Worm (Caenorhabditis elegans) whole organism, L2 larva: Measurements from ENCODE around the gene hrpu-1.
A peak's percentile ranks its signal among the peaks of the same experiment; 100 is the strongest.

Experiments used
- C34F6.9 ChIP-seq: fragments of 150-350 bp; optimal IDR thresholded peaks from 2 replicates; lab custom pipeline; 2014; ENCODE audit warnings: missing biosample characterization, missing genetic modification characterization
- F13H6.1 ChIP-seq: sonication (generic microtip); optimal IDR thresholded peaks from 2 replicates; lab custom pipeline; 2016; ENCODE audit warnings: missing genetic modification characterization, missing compliant biosample characterization
- R02D3.7 ChIP-seq: fragments of 150-350 bp; optimal IDR thresholded peaks from 2 replicates; lab custom pipeline; 2014; ENCODE audit warnings: missing biosample characterization, missing genetic modification characterization
- Y55F3AM.14 ChIP-seq: fragments of 200-800 bp; sonication (Bioruptor generic); optimal IDR thresholded peaks from 2 replicates; lab custom pipeline; 2018; ENCODE audit warnings: mild to moderate bottlenecking, missing genetic modification characterization, missing compliant biosample characterization
- ZK546.5 ChIP-seq: sonication (generic microtip); optimal IDR thresholded peaks from 2 replicates; lab custom pipeline; 2017; ENCODE audit warnings: missing biosample characterization, missing genetic modification characterization
- alr-1 ChIP-seq: fragments of 150-350 bp; optimal IDR thresholded peaks from 2 replicates; lab custom pipeline; 2014; ENCODE audit warnings: missing biosample characterization, missing genetic modification characterization
- aly-2 ChIP-seq: fragments of 150-350 bp; optimal IDR thresholded peaks from 2 replicates; lab custom pipeline; 2014; ENCODE audit warnings: missing biosample characterization, missing genetic modification characterization
- ama-1 ChIP-seq: fragments of 150-350 bp; optimal IDR thresholded peaks from 2 replicates; lab custom pipeline; 2018; ENCODE audit warnings: inconsistent platforms
- ceh-16 ChIP-seq: fragments of 150-350 bp; optimal IDR thresholded peaks from 2 replicates; lab custom pipeline; 2014; ENCODE audit warnings: missing biosample characterization, missing genetic modification characterization
- ceh-82 ChIP-seq: fragments of 150-350 bp; optimal IDR thresholded peaks from 2 replicates; lab custom pipeline; 2014; ENCODE audit warnings: missing biosample characterization, missing genetic modification characterization
- egl-27 ChIP-seq: sonication (generic microtip); optimal IDR thresholded peaks from 3 replicates; lab custom pipeline; 2017; ENCODE audit warnings: missing biosample characterization, missing genetic modification reagents, missing genetic modification characterization
- elt-1 ChIP-seq: fragments of 150-350 bp; optimal IDR thresholded peaks from 2 replicates; lab custom pipeline; 2014; ENCODE audit warnings: missing biosample characterization, missing genetic modification characterization
- elt-3 ChIP-seq: sonication (generic microtip); optimal IDR thresholded peaks from 2 replicates; lab custom pipeline; 2017; ENCODE audit warnings: missing biosample characterization, missing genetic modification characterization
- gmeb-1 ChIP-seq: fragments of 150-350 bp; optimal IDR thresholded peaks from 2 replicates; lab custom pipeline; 2014; ENCODE audit warnings: missing biosample characterization, missing genetic modification characterization
- lin-11 ChIP-seq: fragments of 150-350 bp; sonication (generic microtip); optimal IDR thresholded peaks from 2 replicates; lab custom pipeline; 2014; ENCODE audit warnings: missing biosample characterization, missing genetic modification characterization, inconsistent platforms, mixed read lengths
- lin-13 ChIP-seq: fragments of 150-350 bp; optimal IDR thresholded peaks from 2 replicates; lab custom pipeline; 2014; ENCODE audit warnings: missing biosample characterization, missing genetic modification reagents, missing genetic modification characterization
- lin-39 ChIP-seq: fragments of 150-350 bp; optimal IDR thresholded peaks from 2 replicates; lab custom pipeline; 2014; ENCODE audit warnings: missing biosample characterization, missing genetic modification reagents, missing genetic modification characterization
- lsy-2 ChIP-seq, 2 experiments: fragments of 150-350 bp in 1 of 2; sonication (generic microtip) in 1 of 2; optimal IDR thresholded peaks; 2 replicates each; lab custom pipeline; 2014 to 2017; ENCODE audit warnings: missing biosample characterization in 2 of 2, missing genetic modification characterization in 2 of 2
- mab-5 ChIP-seq: fragments of 150-350 bp; optimal IDR thresholded peaks from 2 replicates; lab custom pipeline; 2014; ENCODE audit warnings: missing biosample characterization, missing genetic modification characterization
- mbf-1 ChIP-seq: sonication (generic microtip); optimal IDR thresholded peaks from 2 replicates; lab custom pipeline; 2017; ENCODE audit warnings: missing biosample characterization, missing genetic modification characterization
- nhr-10 ChIP-seq: sonication (generic microtip); optimal IDR thresholded peaks from 2 replicates; lab custom pipeline; 2017; ENCODE audit warnings: missing biosample characterization, missing genetic modification characterization
- nhr-12 ChIP-seq: fragments of 150-350 bp; optimal IDR thresholded peaks from 2 replicates; lab custom pipeline; 2014; ENCODE audit warnings: missing biosample characterization, missing genetic modification characterization
- nhr-129 ChIP-seq: fragments of 150-350 bp; optimal IDR thresholded peaks from 2 replicates; lab custom pipeline; 2014; ENCODE audit warnings: missing biosample characterization, missing genetic modification characterization
- nhr-23 ChIP-seq: fragments of 150-350 bp; optimal IDR thresholded peaks from 2 replicates; lab custom pipeline; 2014; ENCODE audit warnings: missing biosample characterization, missing genetic modification reagents, missing genetic modification characterization
- nhr-237 ChIP-seq: fragments of 150-350 bp; optimal IDR thresholded peaks from 2 replicates; lab custom pipeline; 2014; ENCODE audit warnings: missing biosample characterization, missing genetic modification characterization
- nhr-25 ChIP-seq: fragments of 150-350 bp; sonication (generic microtip); optimal IDR thresholded peaks from 3 replicates; lab custom pipeline; 2014; ENCODE audit warnings: missing biosample characterization, missing genetic modification characterization
- nhr-6 ChIP-seq: fragments of 150-350 bp; optimal IDR thresholded peaks from 2 replicates; lab custom pipeline; 2014; ENCODE audit warnings: missing biosample characterization, missing genetic modification characterization
- nhr-77 ChIP-seq: fragments of 150-350 bp; optimal IDR thresholded peaks from 2 replicates; lab custom pipeline; 2014; ENCODE audit warnings: missing biosample characterization, missing genetic modification characterization
- peb-1 ChIP-seq: fragments of 150-350 bp; optimal IDR thresholded peaks from 2 replicates; lab custom pipeline; 2014; ENCODE audit warnings: missing biosample characterization, missing genetic modification characterization
- sem-4 ChIP-seq: fragments of 150-350 bp; optimal IDR thresholded peaks from 2 replicates; lab custom pipeline; 2014; ENCODE audit warnings: missing biosample characterization, missing genetic modification reagents, missing genetic modification characterization
- skn-1 ChIP-seq: sonication (generic microtip); optimal IDR thresholded peaks from 2 replicates; lab custom pipeline; 2017; ENCODE audit warnings: missing biosample characterization, missing genetic modification characterization
- sma-3 ChIP-seq: sonication (generic microtip); optimal IDR thresholded peaks from 2 replicates; lab custom pipeline; 2016; ENCODE audit warnings: missing genetic modification reagents, missing genetic modification characterization, missing compliant biosample characterization
- sma-9 ChIP-seq, 2 experiments: fragments of 150-350 bp in 1 of 2; sonication (generic microtip) in 1 of 2; optimal IDR thresholded peaks; 2 replicates each; lab custom pipeline; 2014 to 2016; ENCODE audit warnings: missing genetic modification characterization in 2 of 2, mild to moderate bottlenecking in 1 of 2, missing biosample characterization in 1 of 2, missing compliant biosample characterization in 1 of 2, missing genetic modification reagents in 1 of 2, moderate library complexity in 1 of 2
- snpc-4 ChIP-seq: fragments of 150-350 bp; optimal IDR thresholded peaks from 2 replicates; lab custom pipeline; 2014; ENCODE audit warnings: missing biosample characterization, missing genetic modification characterization
- unc-55 ChIP-seq: fragments of 150-350 bp; sonication (generic microtip); optimal IDR thresholded peaks from 3 replicates; lab custom pipeline; 2014; ENCODE audit warnings: missing biosample characterization, missing genetic modification reagents, missing genetic modification characterization
- unc-62 ChIP-seq: fragments of 150-350 bp; optimal IDR thresholded peaks from 2 replicates; lab custom pipeline; 2014; ENCODE audit warnings: missing biosample characterization, missing genetic modification reagents, missing genetic modification characterization
- zag-1 ChIP-seq: fragments of 150-350 bp; optimal IDR thresholded peaks from 2 replicates; lab custom pipeline; 2014; ENCODE audit warnings: missing biosample characterization, missing genetic modification characterization
- ztf-1 ChIP-seq: fragments of 200-800 bp; sonication (Bioruptor generic); conservative IDR thresholded peaks from 2 replicates; pipeline ENCODE4 v1.3.6; 2022; ENCODE audit warnings: missing genetic modification characterization, missing compliant biosample characterization
- ztf-11 ChIP-seq: sonication (generic microtip); optimal IDR thresholded peaks from 2 replicates; lab custom pipeline; 2017; ENCODE audit warnings: missing biosample characterization, missing genetic modification characterization
- ztf-4 ChIP-seq: fragments of 150-350 bp; optimal IDR thresholded peaks from 2 replicates; lab custom pipeline; 2014; ENCODE audit warnings: missing biosample characterization, missing genetic modification characterization

hrpu-1 gene

DNA sequence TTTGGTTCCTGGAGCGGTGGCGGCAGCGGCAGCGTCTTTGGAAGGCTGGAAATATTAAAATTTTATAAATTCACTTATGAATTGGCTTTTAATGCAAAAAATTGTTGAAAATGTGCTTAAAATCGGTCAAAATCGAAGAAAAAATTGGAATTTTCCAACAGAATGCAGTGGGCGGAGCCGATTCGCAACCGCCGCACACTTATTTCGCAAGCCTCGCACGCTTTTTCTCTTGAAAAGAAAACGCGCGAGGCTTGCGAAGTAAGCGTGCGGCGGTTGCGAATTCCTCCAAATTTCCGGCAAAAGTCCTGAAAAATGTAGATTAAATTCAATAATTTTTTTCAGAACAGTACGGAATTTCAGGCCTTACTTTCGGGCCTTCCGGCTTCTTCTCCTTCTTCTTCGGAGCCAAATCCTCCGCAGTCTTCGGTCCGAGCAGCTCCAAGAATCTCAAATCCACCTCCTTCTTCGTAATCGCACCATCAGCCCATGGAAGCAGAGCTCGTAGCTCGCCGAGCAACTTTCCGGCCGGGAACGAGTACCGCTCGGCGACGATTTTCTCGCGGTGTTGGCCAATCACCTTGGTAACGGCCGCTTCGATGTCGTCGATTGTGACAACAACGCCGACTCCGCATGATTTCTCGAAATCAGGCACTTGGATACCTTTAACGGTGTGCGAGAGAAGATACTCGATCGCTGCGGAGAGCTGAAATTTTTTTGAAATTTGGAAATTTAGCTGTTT lies 27.1 kb upstream of the hrpu-1 start:
- TF ChIP-seq unc-62 (GFP tag; lab: Kevin White, UChicago) (no peak), mbf-1 (tag; lab: Kevin White, UChicago) (no peak), lin-11 (tag; lab: Kevin White, UChicago) (no peak), ama-1 (lab: Kevin White, UChicago) (no peak), egl-27 (no peak), nhr-10 (tag; lab: Kevin White, UChicago) (no peak), nhr-6 (tag; lab: Kevin White, UChicago) (no peak), mab-5 (tag; lab: Kevin White, UChicago) (no peak), aly-2 (tag; lab: Kevin White, UChicago) (no peak), elt-3 (tag; lab: Kevin White, UChicago) (no peak), nhr-77 (tag; lab: Kevin White, UChicago) (no peak), snpc-4 (tag; lab: Kevin White, UChicago) (no peak), nhr-25 (tag; lab: Kevin White, UChicago) (no peak), ZK546.5 (no peak), nhr-129 (tag; lab: Kevin White, UChicago) (no peak), Y55F3AM.14 (no peak), gmeb-1 (tag; lab: Kevin White, UChicago) (no peak)

DNA sequence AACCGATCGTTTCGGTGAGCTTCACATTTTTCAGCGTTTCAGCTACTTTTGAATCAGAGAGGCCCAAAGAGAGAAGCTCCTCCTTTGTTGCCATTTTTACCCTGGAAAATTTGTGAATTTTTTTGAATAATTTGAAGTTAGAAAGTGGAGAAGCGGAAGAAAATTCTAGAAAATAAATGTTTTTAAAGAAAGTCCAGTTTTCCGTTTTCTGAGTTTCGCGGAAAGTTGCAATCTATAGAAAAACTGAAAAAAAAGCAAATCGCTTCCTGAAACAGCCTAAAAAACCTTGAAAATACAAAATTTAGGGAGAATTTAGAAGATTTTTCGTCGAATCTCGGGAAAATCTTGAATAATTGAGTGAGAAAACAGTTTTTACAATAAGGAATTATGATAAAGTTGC lies 26.3 kb upstream of the hrpu-1 start, which contains the start of gene qars-1:
Gene qars-1, minus strand, starts transcription at position 101 of the 400 bp plus-strand sequence.
- TF ChIP-seq unc-55 (GFP tag; lab: Kevin White, UChicago): no peak
- TF ChIP-seq aly-2 (tag; lab: Kevin White, UChicago): no peak
- TF ChIP-seq F13H6.1 (tag; lab: Kevin White, UChicago): no peak
- TF ChIP-seq mab-5 (tag; lab: Kevin White, UChicago): no peak
- TF ChIP-seq, all 48 proteins: peak for 0

DNA sequence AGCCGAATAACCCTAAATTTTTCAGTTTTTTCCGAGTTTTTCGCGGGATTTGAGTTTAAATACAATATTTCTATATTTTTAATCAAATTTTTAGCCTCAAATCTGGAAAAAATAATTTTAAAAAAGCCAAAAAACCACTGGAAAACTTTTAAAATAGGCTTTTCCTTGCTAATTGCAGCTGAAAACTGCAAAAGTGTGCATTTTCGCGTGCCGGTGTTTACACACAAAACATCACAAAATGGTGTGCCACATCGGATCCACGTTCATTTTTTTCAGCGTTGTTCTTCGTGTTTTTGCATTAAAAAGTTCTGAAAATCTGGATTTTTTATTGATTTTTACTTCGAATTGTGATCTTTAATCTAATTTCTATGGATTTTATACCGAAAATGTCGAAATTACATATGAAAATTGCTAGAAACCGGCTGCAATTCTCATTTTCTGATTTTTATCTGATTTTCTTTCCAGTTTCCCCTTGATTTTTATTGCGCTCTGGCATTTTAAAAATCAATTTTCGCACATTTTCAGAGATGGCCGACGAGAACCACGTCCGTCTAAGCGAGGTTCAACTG lies 25.8 kb upstream of the hrpu-1 start, which contains the start of gene Y41E3.7:
Gene Y41E3.7, plus strand, starts transcription at position 519 of the 569 bp plus-strand sequence.
- TF ChIP-seq sem-4 (no peak), lsy-2 (tag; optimal IDR thresholded peaks at IDR 0.05; lab: Kevin White, UChicago) (peak in 1 of 2 experiments; percentile 34), nhr-129 (tag; lab: Kevin White, UChicago) (peak; percentile 54), unc-55 (GFP tag; lab: Kevin White, UChicago) (peak; percentile 28), ztf-11 (tag; lab: Kevin White, UChicago) (no peak), ztf-4 (tag; lab: Kevin White, UChicago) (no peak), gmeb-1 (tag; lab: Kevin White, UChicago) (peak; percentile 14)

DNA sequence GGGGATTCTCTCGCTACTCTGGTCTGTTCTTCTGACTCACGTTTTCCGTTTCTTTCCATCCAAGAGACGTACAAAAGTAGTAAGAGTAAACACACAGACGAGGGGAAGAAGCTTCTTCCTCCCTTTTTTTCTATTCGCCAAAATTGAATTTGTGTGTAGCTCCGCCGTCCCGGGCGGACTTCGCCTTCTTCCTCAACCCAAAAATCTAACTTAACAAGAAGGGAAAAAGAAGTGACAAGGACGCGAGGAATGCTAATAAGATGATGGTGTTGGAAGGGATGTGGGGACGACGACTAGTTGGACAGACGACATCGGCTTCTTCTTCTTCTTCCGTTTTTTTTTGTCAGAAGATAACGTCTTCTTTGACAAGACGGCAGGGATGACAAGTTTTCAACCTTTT lies 22.4 kb upstream of the hrpu-1 start:
- peak in 1 of 2 experiments; percentile 21 for TF ChIP-seq lsy-2 (tag; optimal IDR thresholded peaks at IDR 0.05; lab: Kevin White, UChicago)
- TF ChIP-seq mbf-1 (tag; lab: Kevin White, UChicago): no peak
- peak; percentile 65 for TF ChIP-seq zag-1 (tag; lab: Kevin White, UChicago)
- no peak for TF ChIP-seq mab-5 (tag; lab: Kevin White, UChicago)
- TF ChIP-seq F13H6.1 (tag; lab: Kevin White, UChicago): peak; percentile 72
- TF ChIP-seq alr-1 (tag; lab: Kevin White, UChicago): no peak
- peak; percentile 66 for TF ChIP-seq sem-4
- TF ChIP-seq sma-9 (GFP tag; optimal IDR thresholded peaks at IDR 0.05; lab: Kevin White, UChicago): peak; percentile 6
- TF ChIP-seq sma-9 (tag; optimal IDR thresholded peaks at IDR 0.05; lab: Kevin White, UChicago): no peak
- no peak for TF ChIP-seq R02D3.7 (tag; lab: Kevin White, UChicago)
- no peak for TF ChIP-seq nhr-23 (tag; lab: Kevin White, UChicago)
- TF ChIP-seq nhr-129 (tag; lab: Kevin White, UChicago): peak; percentile 55
- TF ChIP-seq C34F6.9 (tag; lab: Kevin White, UChicago): peak; percentile 26
- peak; percentile 17 for TF ChIP-seq egl-27
- TF ChIP-seq nhr-237 (tag; lab: Kevin White, UChicago): no peak
- TF ChIP-seq nhr-25 (tag; lab: Kevin White, UChicago): no peak

DNA sequence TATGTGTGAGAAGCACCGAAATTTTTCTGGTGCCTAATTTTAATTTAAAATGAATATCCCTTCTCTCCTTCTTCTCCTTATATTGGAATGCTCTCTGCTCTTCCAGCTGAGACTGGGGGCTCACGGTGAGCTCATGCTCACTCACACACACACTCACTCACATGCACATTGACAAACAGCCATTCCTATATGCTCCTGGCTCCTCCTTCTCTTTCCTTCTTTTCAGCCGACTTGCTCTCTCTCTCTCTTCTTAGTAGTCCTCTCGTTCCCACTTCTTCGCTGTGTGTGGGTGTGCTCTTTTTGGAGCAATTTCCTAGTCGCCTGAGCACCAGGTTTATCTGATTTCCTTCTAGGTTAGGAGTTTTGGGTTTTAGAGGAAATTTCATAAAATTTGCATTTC lies 18.5 kb upstream of the hrpu-1 start:
- TF ChIP-seq sma-3 (GFP tag; lab: Kevin White, UChicago): no peak
- TF ChIP-seq lin-39 (tag; lab: Kevin White, UChicago): no peak
- TF ChIP-seq skn-1 (tag; lab: Kevin White, UChicago): no peak
- TF ChIP-seq lin-13: no peak
- TF ChIP-seq lin-11 (tag; lab: Kevin White, UChicago): peak; percentile 24
- TF ChIP-seq aly-2 (tag; lab: Kevin White, UChicago): no peak
- no peak for TF ChIP-seq ztf-4 (tag; lab: Kevin White, UChicago)
- TF ChIP-seq Y55F3AM.14: no peak
- no peak for TF ChIP-seq unc-62 (GFP tag; lab: Kevin White, UChicago)
- no peak for TF ChIP-seq alr-1 (tag; lab: Kevin White, UChicago)
- TF ChIP-seq gmeb-1 (tag; lab: Kevin White, UChicago): no peak
- TF ChIP-seq mab-5 (tag; lab: Kevin White, UChicago): no peak
- peak; percentile 51 for TF ChIP-seq unc-55 (GFP tag; lab: Kevin White, UChicago)
- no peak for TF ChIP-seq ztf-1 (GFP tag; lab: Robert Waterston, UW)
- no peak for TF ChIP-seq nhr-10 (tag; lab: Kevin White, UChicago)
- TF ChIP-seq ceh-16 (tag; lab: Kevin White, UChicago): no peak
- TF ChIP-seq elt-1 (tag; lab: Kevin White, UChicago): no peak
- no peak for TF ChIP-seq ceh-82
- TF ChIP-seq nhr-12 (tag; lab: Kevin White, UChicago): no peak
- no peak for TF ChIP-seq peb-1
- TF ChIP-seq nhr-77 (tag; lab: Kevin White, UChicago): no peak
- TF ChIP-seq elt-3 (tag; lab: Kevin White, UChicago): no peak
